Fruit fly (Drosophila melanogaster) whole organism, embryonic: ENCODE results near the gene CG42764.
A peak's percentile ranks its signal among the peaks of the same experiment; 100 is the strongest.

Experiments used
- CG10431 ChIP-seq: fragments of 200-800 bp; sonication (Bioruptor generic); optimal IDR thresholded peaks from 3 replicates; lab custom pipeline; 2018; ENCODE audit warnings: missing biosample characterization, mild to moderate bottlenecking, missing genetic modification characterization
- CG10543 ChIP-seq: fragments of 200-800 bp; sonication (Bioruptor generic); optimal IDR thresholded peaks from 3 replicates; lab custom pipeline; 2017; ENCODE audit warnings: missing biosample characterization, mild to moderate bottlenecking, missing genetic modification characterization, moderate library complexity
- CG10654 ChIP-seq: fragments of 200-800 bp; sonication (Bioruptor generic); optimal IDR thresholded peaks from 2 replicates; lab custom pipeline; 2016; ENCODE audit warnings: missing biosample characterization, missing genetic modification characterization
- CG10959 ChIP-seq: fragments of 200-800 bp; sonication (Bioruptor generic); IDR thresholded peaks from 2 replicates; pipeline ENCODE4 v1.3.6; 2022; ENCODE audit warnings: missing biosample characterization, missing genetic modification characterization
- CG12071 ChIP-seq: fragments of 200-800 bp; sonication (Bioruptor generic); optimal IDR thresholded peaks from 3 replicates; lab custom pipeline; 2018; ENCODE audit warnings: missing biosample characterization, mild to moderate bottlenecking, missing genetic modification characterization
- CG12236 ChIP-seq: fragments of 200-800 bp; sonication (Bioruptor generic); optimal IDR thresholded peaks from 2 replicates; lab custom pipeline; 2016; ENCODE audit warnings: missing biosample characterization, missing genetic modification characterization
- CG12299 ChIP-seq: fragments of 200-800 bp; sonication (Bioruptor generic); optimal IDR thresholded peaks from 2 replicates; lab custom pipeline; 2018; ENCODE audit warnings: missing biosample characterization, mild to moderate bottlenecking, missing genetic modification characterization
- CG12659 ChIP-seq: fragments of 200-800 bp; sonication (Bioruptor generic); optimal IDR thresholded peaks from 3 replicates; lab custom pipeline; 2017; ENCODE audit warnings: mild to moderate bottlenecking, missing biosample characterization, missing genetic modification reagents, missing genetic modification characterization
- CG14050 ChIP-seq: fragments of 200-800 bp; sonication (Bioruptor generic); IDR thresholded peaks from 3 replicates; pipeline ENCODE4 v1.3.6; 2022; ENCODE audit warnings: missing biosample characterization, missing genetic modification characterization
- CG15479 ChIP-seq: fragments of 200-800 bp; sonication (Bioruptor generic); optimal IDR thresholded peaks from 3 replicates; lab custom pipeline; 2019; ENCODE audit warnings: missing biosample characterization, mild to moderate bottlenecking, missing genetic modification characterization, moderate library complexity
- CG17359 ChIP-seq: fragments of 200-800 bp; sonication (Bioruptor generic); optimal IDR thresholded peaks from 3 replicates; lab custom pipeline; 2018; ENCODE audit warnings: missing biosample characterization, mild to moderate bottlenecking, missing genetic modification characterization, moderate library complexity
- CG2116 ChIP-seq: fragments of 200-800 bp; sonication (Bioruptor generic); optimal IDR thresholded peaks from 3 replicates; lab custom pipeline; 2018; ENCODE audit warnings: missing biosample characterization, mild to moderate bottlenecking, missing genetic modification characterization
- CG2875 ChIP-seq: fragments of 200-800 bp; sonication (Bioruptor generic); optimal IDR thresholded peaks from 2 replicates; lab custom pipeline; 2017; ENCODE audit warnings: missing biosample characterization, mild to moderate bottlenecking, missing genetic modification characterization, missing genetic modification reagents
- CG31224 ChIP-seq: fragments of 200-800 bp; sonication (Bioruptor generic); IDR thresholded peaks from 2 replicates; pipeline ENCODE4 v1.3.6; 2022; ENCODE audit warnings: missing biosample characterization, missing genetic modification characterization
- CG31365 ChIP-seq: fragments of 200-800 bp; sonication (Bioruptor generic); optimal IDR thresholded peaks from 2 replicates; lab custom pipeline; 2018; ENCODE audit warnings: missing biosample characterization, mild to moderate bottlenecking, missing genetic modification characterization
- CG3281 ChIP-seq: fragments of 200-800 bp; sonication (Bioruptor generic); optimal IDR thresholded peaks from 3 replicates; lab custom pipeline; 2017; ENCODE audit warnings: missing biosample characterization, mild to moderate bottlenecking, missing genetic modification characterization
- CG34224 ChIP-seq: fragments of 200-800 bp; sonication (Bioruptor generic); IDR thresholded peaks from 3 replicates; pipeline ENCODE4 v1.3.6; 2022; ENCODE audit warnings: missing biosample characterization, missing genetic modification characterization; ENCODE audit not compliant: partially characterized antibody
- CG3726 ChIP-seq: fragments of 200-800 bp; sonication (Bioruptor generic); IDR thresholded peaks from 3 replicates; pipeline ENCODE4, ENCODE4 v1.3.6; 2022; ENCODE audit warnings: missing biosample characterization, missing genetic modification characterization
- CG3995 ChIP-seq: fragments of 200-800 bp; sonication (Bioruptor generic); optimal IDR thresholded peaks from 3 replicates; lab custom pipeline; 2016; ENCODE audit warnings: missing biosample characterization, missing genetic modification characterization
- CG43689 ChIP-seq: fragments of 200-800 bp; sonication (Bioruptor generic); IDR thresholded peaks from 2 replicates; pipeline ENCODE4 v1.3.6; 2022; ENCODE audit warnings: missing biosample characterization, missing genetic modification characterization
- CG6272 ChIP-seq: fragments of 200-800 bp; sonication (Bioruptor generic); IDR thresholded peaks from 2 replicates; pipeline ENCODE4 v1.3.6; 2022; ENCODE audit warnings: missing biosample characterization, missing genetic modification characterization
- CG6654 ChIP-seq: fragments of 200-800 bp; sonication (Bioruptor generic); optimal IDR thresholded peaks from 2 replicates; lab custom pipeline; 2017; ENCODE audit warnings: missing biosample characterization, mild to moderate bottlenecking, missing genetic modification characterization
- CG6765 ChIP-seq: fragments of 200-800 bp; sonication (Bioruptor generic); optimal IDR thresholded peaks from 3 replicates; lab custom pipeline; 2017; ENCODE audit warnings: missing biosample characterization, mild to moderate bottlenecking, missing genetic modification characterization
- CG7786 ChIP-seq: fragments of 200-800 bp; sonication (Bioruptor generic); optimal IDR thresholded peaks from 2 replicates; lab custom pipeline; 2016; ENCODE audit warnings: missing biosample characterization, missing genetic modification characterization
- D19B ChIP-seq: fragments of 200-800 bp; sonication (Bioruptor generic); optimal IDR thresholded peaks from 2 replicates; lab custom pipeline; 2017; ENCODE audit warnings: missing biosample characterization, mild to moderate bottlenecking, missing genetic modification characterization
- Fer2 ChIP-seq: fragments of 200-800 bp; sonication (Bioruptor generic); optimal IDR thresholded peaks from 2 replicates; lab custom pipeline; 2018; ENCODE audit warnings: missing biosample characterization, mild to moderate bottlenecking, missing genetic modification characterization, moderate library complexity
- HHEX ChIP-seq: fragments of 200-800 bp; sonication (Bioruptor generic); optimal IDR thresholded peaks from 3 replicates; lab custom pipeline; 2017; ENCODE audit warnings: missing biosample characterization, mild to moderate bottlenecking, missing genetic modification characterization, missing genetic modification reagents
- HLH3B ChIP-seq: fragments of 200-800 bp; sonication (Bioruptor generic); IDR thresholded peaks from 2 replicates; pipeline ENCODE4 v1.3.6; 2022; ENCODE audit warnings: missing biosample characterization, missing genetic modification characterization
- Optix ChIP-seq: fragments of 200-800 bp; sonication (Bioruptor generic); IDR thresholded peaks from 3 replicates; pipeline ENCODE4 v1.3.6; 2022; ENCODE audit warnings: missing biosample characterization, missing genetic modification characterization
- Sin3A ChIP-seq: fragments of >200 bp; optimal IDR thresholded peaks from 2 replicates; lab custom pipeline; 2018
- Sry-β ChIP-seq: fragments of 200-800 bp; sonication (Bioruptor generic); optimal IDR thresholded peaks from 2 replicates; lab custom pipeline; 2018; ENCODE audit warnings: missing biosample characterization, mild to moderate bottlenecking, missing genetic modification characterization, moderate library complexity
- TFAM ChIP-seq: fragments of 200-800 bp; sonication (Bioruptor generic); optimal IDR thresholded peaks from 2 replicates; lab custom pipeline; 2017; ENCODE audit warnings: missing biosample characterization, missing genetic modification characterization, inconsistent platforms
- al ChIP-seq: fragments of 200-800 bp; sonication (Bioruptor generic); IDR thresholded peaks from 2 replicates; pipeline ENCODE4 v1.3.6; 2022; ENCODE audit warnings: missing biosample characterization, missing genetic modification characterization
- ara ChIP-seq: fragments of 200-800 bp; sonication (Bioruptor generic); IDR thresholded peaks from 2 replicates; pipeline ENCODE4 v1.3.6; 2022; ENCODE audit warnings: missing biosample characterization, missing genetic modification characterization
- ato ChIP-seq: fragments of 200-800 bp; sonication (Bioruptor generic); IDR thresholded peaks from 2 replicates; pipeline ENCODE4 v1.3.6; 2022; ENCODE audit warnings: missing biosample characterization, missing genetic modification characterization; ENCODE audit not compliant: partially characterized antibody
- az2 ChIP-seq: fragments of 200-800 bp; sonication (Bioruptor generic); optimal IDR thresholded peaks from 3 replicates; lab custom pipeline; 2016; ENCODE audit warnings: missing biosample characterization, missing genetic modification characterization
- bab2 ChIP-seq: fragments of 200-800 bp; sonication (Bioruptor generic); optimal IDR thresholded peaks from 2 replicates; lab custom pipeline; 2016; ENCODE audit warnings: missing biosample characterization, missing genetic modification characterization
- croc ChIP-seq: fragments of 200-800 bp; sonication (Bioruptor generic); conservative IDR thresholded peaks from 3 replicates; pipeline ENCODE4 v1.3.6; 2022; ENCODE audit warnings: missing biosample characterization, missing genetic modification characterization
- dan ChIP-seq: fragments of 200-800 bp; sonication (Bioruptor generic); IDR thresholded peaks from 2 replicates; pipeline ENCODE4 v1.3.6; 2022; ENCODE audit warnings: missing biosample characterization, missing genetic modification characterization
- ems ChIP-seq: fragments of 200-800 bp; sonication (Bioruptor generic); optimal IDR thresholded peaks from 3 replicates; lab custom pipeline; 2016; ENCODE audit warnings: missing biosample characterization, missing genetic modification characterization
- insv ChIP-seq, 2 experiments: fragments of 200-800 bp; sonication (Bioruptor generic); optimal IDR thresholded peaks; 3 replicates each; lab custom pipeline; 2016 to 2018; ENCODE audit warnings: missing biosample characterization in 2 of 2, missing genetic modification characterization in 2 of 2
- lilli ChIP-seq: fragments of 200-800 bp; sonication (Bioruptor generic); optimal IDR thresholded peaks from 3 replicates; lab custom pipeline; 2016; ENCODE audit warnings: missing biosample characterization, missing genetic modification characterization
- pan ChIP-seq, 4 experiments: fragments of >200 bp in 3 of 4; fragments of 200-800 bp in 1 of 4; sonication (Bioruptor generic) in 1 of 4; optimal IDR thresholded peaks in 3 of 4; IDR thresholded peaks in 1 of 4; 2 replicates each; pipeline versions ENCODE4 v1.3.6 to Lab custom; 2017 to 2022; ENCODE audit warnings: missing biosample characterization in 2 of 4, missing genetic modification characterization in 2 of 4, mixed read lengths in 1 of 4
- sd ChIP-seq: fragments of 200-800 bp; sonication (Bioruptor generic); optimal IDR thresholded peaks from 3 replicates; lab custom pipeline; 2018; ENCODE audit warnings: missing biosample characterization, mild to moderate bottlenecking, missing genetic modification characterization, moderate library complexity
- stc ChIP-seq: fragments of 200-800 bp; sonication (Bioruptor generic); IDR thresholded peaks from 2 replicates; pipeline ENCODE4 v1.3.6; 2022; ENCODE audit warnings: missing biosample characterization, missing genetic modification characterization
- tll ChIP-seq, 2 experiments: fragments of 200-800 bp in 1 of 2; fragments of >200 bp in 1 of 2; sonication (Bioruptor generic) in 1 of 2; optimal IDR thresholded peaks; 2 replicates each; lab custom pipeline; 2017 to 2019; ENCODE audit warnings: missing biosample characterization in 2 of 2, missing genetic modification characterization in 2 of 2, mild to moderate bottlenecking in 1 of 2, moderate library complexity in 1 of 2
- ttk ChIP-seq: fragments of 200-800 bp; sonication (Bioruptor generic); IDR thresholded peaks from 2 replicates; pipeline ENCODE4 v2.1.2; 2022; ENCODE audit warnings: missing biosample characterization, missing genetic modification characterization
- zen ChIP-seq: fragments of 200-800 bp; sonication (Bioruptor generic); optimal IDR thresholded peaks from 3 replicates; lab custom pipeline; 2018; ENCODE audit warnings: missing biosample characterization, mild to moderate bottlenecking, missing genetic modification characterization, moderate library complexity
- zfh1 ChIP-seq: fragments of 200-800 bp; sonication (Bioruptor generic); IDR thresholded peaks from 3 replicates; pipeline ENCODE4 v1.3.6; 2022; ENCODE audit warnings: missing biosample characterization, missing genetic modification characterization
- zfh2 ChIP-seq: fragments of 200-800 bp; sonication (Bioruptor generic); optimal IDR thresholded peaks from 2 replicates; lab custom pipeline; 2016; ENCODE audit warnings: missing biosample characterization, missing genetic modification characterization

CG42764 gene

DNA sequence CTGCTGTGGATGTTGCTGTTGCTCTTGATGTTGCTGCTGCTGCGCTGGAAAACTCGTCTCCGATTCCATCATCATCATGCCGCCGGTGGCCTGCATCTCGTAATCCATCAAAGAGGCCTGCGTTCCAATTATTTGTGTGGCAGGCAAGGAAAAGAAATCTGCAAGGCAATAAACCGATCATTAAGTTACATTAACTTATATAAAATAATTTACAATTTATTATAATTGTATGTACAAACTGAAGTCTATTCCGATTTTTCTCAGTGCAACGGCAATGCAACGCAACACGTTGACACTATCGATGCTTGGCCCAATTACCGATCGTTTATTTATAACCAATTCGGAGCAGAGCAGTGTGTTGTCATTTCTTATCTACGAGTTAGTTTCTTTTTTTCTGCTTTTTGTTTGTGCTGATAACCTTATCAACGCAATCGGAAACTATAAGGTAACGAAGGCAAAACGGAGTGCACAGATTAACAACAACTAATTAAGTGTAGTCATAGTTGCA, 5.2 kb upstream of the CG42764 start (continued):
- TF ChIP-seq CG10959 (GFP tag; lab: Robert Waterston, UW) (no peak), CG6654 (peak; percentile 15), ato (GFP tag; lab: Robert Waterston, UW) (no peak), CG17359 (tag; lab: Kevin White, UChicago) (peak; percentile 59), CG14050 (GFP tag; lab: Robert Waterston, UW) (peak; percentile 58), CG12071 (GFP tag; lab: Kevin White, UChicago) (peak; percentile 43), TFAM (GFP tag; lab: Kevin White, UChicago) (no peak), CG7786 (GFP tag; lab: Kevin White, UChicago) (no peak), CG2875 (GFP tag; lab: Kevin White, UChicago) (peak; percentile 56), CG10431 (GFP tag; lab: Kevin White, UChicago) (no peak), croc (peak; percentile 13; the same call in 1 of the 3 replicates), CG12659 (GFP tag; lab: Kevin White, UChicago) (peak; percentile 53), zfh1 (GFP tag; lab: Robert Waterston, UW) (peak; percentile 65; the same call in 1 of the 3 replicates), Sry-β (GFP tag; lab: Kevin White, UChicago) (no peak), lilli (GFP tag; lab: Kevin White, UChicago) (peak; percentile 0), Optix (GFP tag; lab: Robert Waterston, UW) (peak; percentile 61; the same call in 2 of the 3 replicates), CG31365 (tag; lab: Kevin White, UChicago) (peak; percentile 13), az2 (GFP tag; lab: Kevin White, UChicago) (peak; percentile 45), Sin3A (lab: Kevin White, UChicago) (no peak), CG10654 (peak; percentile 29), Fer2 (tag; lab: Kevin White, UChicago) (no peak), pan (optimal IDR thresholded peaks at IDR 0.05; lab: Kevin White, UChicago) (no peak), pan (GFP tag; optimal IDR thresholded peaks at IDR 0.05 in 1 of 2, IDR thresholded peaks at IDR 0.05 in 1 of 2) (peak in 1 of 2 experiments; percentile 69), CG6765 (GFP tag; lab: Kevin White, UChicago) (no peak), ara (GFP tag; lab: Robert Waterston, UW) (peak; percentile 51; the same call in 1 of the 2 replicates), CG6272 (GFP tag; lab: Robert Waterston, UW) (no peak), sd (tag; lab: Kevin White, UChicago) (no peak), CG15479 (GFP tag; lab: Kevin White, UChicago) (no peak), CG12236 (GFP tag; lab: Kevin White, UChicago) (no peak), CG3281 (peak; percentile 33), al (GFP tag; lab: Robert Waterston, UW) (no peak), zen (tag; lab: Kevin White, UChicago) (no peak), CG34224 (GFP tag; lab: Robert Waterston, UW) (no peak), CG2116 (GFP tag; lab: Kevin White, UChicago) (peak; percentile 16), bab2 (GFP tag; lab: Kevin White, UChicago) (no peak), CG3726 (0 out of 3 replicates have a peak, but pooled peaks have one; percentile 35), ems (peak; percentile 28), HLH3B (GFP tag; lab: Robert Waterston, UW) (peak; percentile 61), CG3995 (GFP tag; lab: Kevin White, UChicago) (no peak), CG31224 (GFP tag; lab: Robert Waterston, UW) (no peak), CG12299 (tag; lab: Kevin White, UChicago) (no peak), ttk (GFP tag; lab: Robert Waterston, UW) (peak; percentile 53; the same call in 1 of the 2 replicates), dan (GFP tag; lab: Robert Waterston, UW) (no peak), stc (GFP tag; lab: Robert Waterston, UW) (peak; percentile 60), tll (GFP tag; optimal IDR thresholded peaks at IDR 0.05; lab: Kevin White, UChicago) (no peak), D19B (GFP tag; lab: Kevin White, UChicago) (peak; percentile 6), HHEX (peak; percentile 26), CG10543 (GFP tag; lab: Kevin White, UChicago) (no peak), insv (GFP tag; optimal IDR thresholded peaks at IDR 0.05; lab: Kevin White, UChicago) (no peak), zfh2 (GFP tag; lab: Kevin White, UChicago) (no peak), CG43689 (GFP tag; lab: Robert Waterston, UW) (peak; percentile 37; the same call in 1 of the 2 replicates)
